Worm (Caenorhabditis elegans) whole organism, mixed stage, embryonic: Measurements from ENCODE around the gene arl-1.

Source experiments
- blmp-1 ChIP-seq: fragments of 150-350 bp; optimal IDR thresholded peaks from 2 replicates; lab custom pipeline; 2014; ENCODE audit warnings: missing biosample characterization, missing genetic modification characterization
- ceh-39 ChIP-seq: fragments of 150-350 bp; optimal IDR thresholded peaks from 2 replicates; lab custom pipeline; 2014; ENCODE audit warnings: missing biosample characterization, missing genetic modification characterization
- nhr-2 ChIP-seq: fragments of 150-350 bp; optimal IDR thresholded peaks from 2 replicates; lab custom pipeline; 2014; ENCODE audit warnings: missing biosample characterization, missing genetic modification characterization
- nhr-237 ChIP-seq: fragments of 150-350 bp; optimal IDR thresholded peaks from 2 replicates; lab custom pipeline; 2014; ENCODE audit warnings: missing biosample characterization, missing genetic modification characterization

DNA sequence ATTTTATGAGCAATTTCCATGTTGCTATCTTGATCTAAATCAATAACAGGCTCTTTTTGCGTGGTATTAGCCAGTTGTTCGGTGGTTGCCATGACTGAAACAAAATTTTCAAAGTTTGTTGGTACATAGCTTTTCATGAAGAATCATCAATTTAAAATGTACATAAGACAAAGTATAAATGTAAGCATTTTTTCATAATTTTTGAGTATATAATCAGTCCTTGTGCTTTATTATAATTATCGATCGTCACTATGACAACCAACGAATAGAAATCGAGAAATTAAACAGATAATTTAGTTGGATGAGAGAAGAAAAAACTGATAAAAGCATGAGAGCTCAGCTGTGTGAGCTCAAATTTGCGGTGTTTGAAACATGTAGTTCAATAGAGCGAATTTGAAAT, 40.1 kb downstream of the arl-1 start, which contains the start of gene T22C8.3:
- no peak for TF ChIP-seq nhr-237 (tag; lab: Kevin White, UChicago)
- no peak for TF ChIP-seq blmp-1 (tag; lab: Kevin White, UChicago)
- no peak for TF ChIP-seq nhr-2 (tag; lab: Kevin White, UChicago)
- TF ChIP-seq ceh-39, result no peak
